Worm (Caenorhabditis elegans): Measurements from ENCODE around the gene Y73F8A.23.

The Y73F8A.23 gene

DNA sequence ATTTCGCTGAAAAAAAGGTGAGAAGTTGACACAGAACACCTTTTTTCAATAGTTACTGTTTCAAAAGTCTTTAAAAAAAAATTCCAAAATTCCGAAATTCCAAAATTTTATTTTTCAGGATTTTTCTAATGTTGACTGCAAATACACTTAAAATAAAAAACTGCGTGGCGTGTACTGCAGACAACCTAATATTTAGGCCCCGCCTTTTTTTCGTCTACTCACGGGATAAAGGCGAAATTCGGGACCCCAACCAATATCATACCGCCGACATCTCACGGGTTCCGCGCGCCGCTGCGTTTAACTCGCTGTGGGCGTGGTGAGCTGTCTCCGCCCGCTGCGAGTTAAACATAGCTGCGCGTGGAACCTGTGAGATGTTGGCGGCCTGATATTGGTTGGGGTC lies 41.8 kb downstream of the Y73F8A.23 start:
- TF ChIP-seq set-16 (GFP tag; IDR thresholded peaks at IDR 0.05) (0 out of 2 replicates have a peak, but pooled peaks have one; percentile 49), snpc-1.2 (GFP tag; IDR thresholded peaks at IDR 0.05) (peak; percentile 80), tag-97 (GFP tag; IDR thresholded peaks at IDR 0.05) (no peak), hmg-1.1 (GFP tag; IDR thresholded peaks at IDR 0.05) (no peak), F26F4.8 (GFP tag; conservative IDR thresholded peaks at IDR 0.05) (no peak), mxl-2 (GFP tag; conservative IDR thresholded peaks at IDR 0.05) (no peak), nhr-76 (tag; optimal IDR thresholded peaks at IDR 0.05) (no peak), ctbp-1 (GFP tag; IDR thresholded peaks at IDR 0.05) (no peak), pha-4 (GFP tag; IDR thresholded peaks at IDR 0.05) (no peak), pha-4 (tag; optimal IDR thresholded peaks at IDR 0.05) (no peak), madf-5 (GFP tag; IDR thresholded peaks at IDR 0.05) (no peak)

DNA sequence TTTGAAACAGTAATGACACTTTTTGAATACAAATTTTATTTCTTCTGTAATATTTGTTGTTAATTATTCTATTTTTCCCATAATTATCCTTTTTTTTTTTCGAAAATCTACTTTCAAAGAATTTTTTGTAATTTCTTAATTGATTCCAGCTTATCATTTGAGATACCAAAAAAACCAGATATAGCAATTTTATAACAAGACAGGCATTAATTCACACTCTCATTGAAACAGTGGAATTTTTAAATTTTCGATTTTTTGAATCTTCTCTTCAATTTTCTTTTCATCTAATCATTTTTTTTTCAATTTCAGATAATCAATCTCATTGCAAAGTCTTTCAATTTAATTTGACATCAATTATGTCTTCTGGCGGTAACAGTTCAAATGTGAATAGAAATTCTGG lies 44.4 kb downstream of the Y73F8A.23 start, which contains the start of gene nhr-5:
Gene nhr-5 (plus strand): TSS at position 301 of the 400 bp plus-strand sequence.
- TF ChIP-seq F37D6.2 (tag; optimal IDR thresholded peaks at IDR 0.05) (no peak), spr-3 (GFP tag; optimal IDR thresholded peaks at IDR 0.05) (no peak), unc-62 (GFP tag; optimal IDR thresholded peaks at IDR 0.05 in 1 of 2) (no peak), unc-62 (tag; optimal IDR thresholded peaks at IDR 0.05) (no peak), Y105C5A.15 (GFP tag; IDR thresholded peaks at IDR 0.05) (no peak), aly-2 (tag; optimal IDR thresholded peaks at IDR 0.05) (no peak), Y48G9A.11 (GFP tag; IDR thresholded peaks at IDR 0.05) (no peak), pha-4 (GFP tag; IDR thresholded peaks at IDR 0.05) (no peak), pha-4 (tag; optimal IDR thresholded peaks at IDR 0.05) (no peak), hlh-11 (tag; optimal IDR thresholded peaks at IDR 0.05) (no peak), Y75B8A.6 (GFP tag; IDR thresholded peaks at IDR 0.05) (no peak), zfp-3 (GFP tag; conservative IDR thresholded peaks at IDR 0.05) (no peak), egl-43 (GFP tag; IDR thresholded peaks at IDR 0.05) (no peak), daf-16 (GFP tag; optimal IDR thresholded peaks at IDR 0.05) (no peak), daf-16 (tag; optimal IDR thresholded peaks at IDR 0.05) (no peak), ctbp-1 (GFP tag; IDR thresholded peaks at IDR 0.05) (no peak), nhr-237 (tag; optimal IDR thresholded peaks at IDR 0.05) (no peak), nhr-102 (tag; optimal IDR thresholded peaks at IDR 0.05) (no peak), hif-1 (tag; optimal IDR thresholded peaks at IDR 0.05) (no peak), Y5F2A.4 (GFP tag; optimal IDR thresholded peaks at IDR 0.05) (no peak), zfp-2 (tag; optimal IDR thresholded peaks at IDR 0.05) (no peak), skn-1 (tag; optimal IDR thresholded peaks at IDR 0.05) (no peak)

DNA sequence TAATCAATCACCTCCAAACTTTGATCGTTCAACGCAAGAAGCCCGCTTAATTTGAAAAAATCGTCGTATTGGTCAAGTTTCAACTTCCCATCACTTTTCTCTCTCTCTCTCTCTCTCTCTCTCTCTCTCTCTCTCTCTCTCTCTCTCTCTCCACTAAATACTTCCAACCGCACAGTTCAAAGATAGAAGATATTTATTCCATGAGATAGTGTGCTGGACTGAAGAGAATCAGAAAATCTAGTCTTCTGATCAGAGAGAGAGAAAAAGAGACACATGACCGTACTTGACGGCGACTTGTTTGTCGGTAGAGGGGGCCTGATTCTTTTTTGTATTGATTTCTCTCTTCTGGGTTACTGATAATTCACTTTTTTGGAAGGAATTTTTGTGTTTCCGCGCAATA lies 45.7 kb downstream of the Y73F8A.23 start:
- TF ChIP-seq pqm-1 (tag; optimal IDR thresholded peaks at IDR 0.05) (no peak), cey-2 (tag; optimal IDR thresholded peaks at IDR 0.05; ENCODE audit: borderline replicate concordance, insufficient read depth) (no peak), nhr-76 (tag; optimal IDR thresholded peaks at IDR 0.05) (no peak), mdl-1 (tag; optimal IDR thresholded peaks at IDR 0.05) (peak in 1 of 2 experiments; percentile 71), unc-62 (GFP tag; optimal IDR thresholded peaks at IDR 0.05 in 1 of 2) (peak in 1 of 2 experiments; percentile 95), unc-62 (tag; optimal IDR thresholded peaks at IDR 0.05) (no peak), lin-39 (tag; optimal IDR thresholded peaks at IDR 0.05) (no peak), spr-1 (tag; optimal IDR thresholded peaks at IDR 0.05) (no peak), aly-2 (tag; optimal IDR thresholded peaks at IDR 0.05) (no peak), nhr-48 (tag; optimal IDR thresholded peaks at IDR 0.05) (peak; percentile 67), nhr-42 (GFP tag; IDR thresholded peaks at IDR 0.05) (no peak), ceh-20 (GFP tag; IDR thresholded peaks at IDR 0.05) (peak; percentile 78), nhr-28 (tag; optimal IDR thresholded peaks at IDR 0.05) (peak; percentile 36), Y75B8A.6 (GFP tag; IDR thresholded peaks at IDR 0.05) (no peak), hlh-11 (tag; optimal IDR thresholded peaks at IDR 0.05) (no peak), lin-13 (GFP tag; optimal IDR thresholded peaks at IDR 0.05) (no peak), hlh-30 (tag; optimal IDR thresholded peaks at IDR 0.05; ENCODE audit: insufficient read depth) (peak; percentile 83), nhr-237 (tag; optimal IDR thresholded peaks at IDR 0.05) (no peak), mdt-29 (GFP tag; IDR thresholded peaks at IDR 0.05) (no peak), F26F4.8 (GFP tag; conservative IDR thresholded peaks at IDR 0.05) (no peak), dve-1 (tag; optimal IDR thresholded peaks at IDR 0.05; ENCODE audit: insufficient read depth) (peak; percentile 50), snpc-1.2 (GFP tag; IDR thresholded peaks at IDR 0.05) (no peak), Y48G9A.11 (GFP tag; IDR thresholded peaks at IDR 0.05) (no peak), sdz-12 (GFP tag; optimal IDR thresholded peaks at IDR 0.05) (no peak), dmd-8 (GFP tag; IDR thresholded peaks at IDR 0.05) (no peak), tra-1 (GFP tag; IDR thresholded peaks at IDR 0.05) (0 out of 2 replicates have a peak, but pooled peaks have one; percentile 9), lin-38 (GFP tag; IDR thresholded peaks at IDR 0.05) (no peak), zip-11 (GFP tag; IDR thresholded peaks at IDR 0.05) (no peak)
